Worm (Caenorhabditis elegans) whole organism, young adult: ENCODE results near the gene F58G6.3.

Source experiments
- B0336.3 ChIP-seq: fragments of 200-800 bp; sonication (Bioruptor generic); IDR thresholded peaks from 2 replicates; pipeline ENCODE4 v1.3.6; 2022; ENCODE audit warnings: missing genetic modification characterization, missing compliant biosample characterization
- D2030.7 ChIP-seq: fragments of 200-800 bp; sonication (Bioruptor generic); IDR thresholded peaks from 2 replicates; pipeline ENCODE4 v1.3.6; 2022; ENCODE audit warnings: missing genetic modification reagents, missing genetic modification characterization, missing compliant biosample characterization
- F10E7.11 ChIP-seq: sonication (generic microtip); optimal IDR thresholded peaks from 2 replicates; lab custom pipeline; 2017; ENCODE audit warnings: mild to moderate bottlenecking, missing genetic modification characterization, moderate library complexity, missing compliant biosample characterization
- F23B12.7 ChIP-seq: sonication (generic microtip); optimal IDR thresholded peaks from 2 replicates; lab custom pipeline; 2017; ENCODE audit warnings: missing genetic modification characterization, mild to moderate bottlenecking, missing compliant biosample characterization, antibody characterized with exemption, moderate library complexity; ENCODE audit not compliant: insufficient read depth
- F33H1.4 ChIP-seq: fragments of 200-800 bp; sonication (Bioruptor generic); IDR thresholded peaks from 2 replicates; pipeline ENCODE4 v1.3.6; 2022; ENCODE audit warnings: missing genetic modification reagents, missing genetic modification characterization, missing compliant biosample characterization
- F52B5.7 ChIP-seq: sonication (generic microtip); optimal IDR thresholded peaks from 2 replicates; lab custom pipeline; 2016; ENCODE audit warnings: mild to moderate bottlenecking, missing genetic modification characterization, missing compliant biosample characterization
- T26A5.8 ChIP-seq: sonication (generic microtip); optimal IDR thresholded peaks from 2 replicates; lab custom pipeline; 2016; ENCODE audit warnings: missing genetic modification characterization, missing compliant biosample characterization
- Y53F4B.3 ChIP-seq: fragments of 200-800 bp; sonication (Bioruptor generic); IDR thresholded peaks from 2 replicates; pipeline ENCODE4 v1.3.6; 2022; ENCODE audit warnings: missing genetic modification reagents, missing genetic modification characterization, missing compliant biosample characterization
- Y56A3A.18 ChIP-seq: fragments of 200-800 bp; sonication (Bioruptor generic); IDR thresholded peaks from 2 replicates; pipeline ENCODE4 v1.3.6; 2022; ENCODE audit warnings: missing genetic modification reagents, missing genetic modification characterization, missing compliant biosample characterization
- Y95B8A.8 ChIP-seq: fragments of 200-800 bp; sonication (Bioruptor generic); IDR thresholded peaks from 2 replicates; pipeline ENCODE4 v1.3.6; 2022; ENCODE audit warnings: missing genetic modification reagents, missing genetic modification characterization, missing compliant biosample characterization
- akir-1 ChIP-seq: fragments of 200-800 bp; sonication (Bioruptor generic); optimal IDR thresholded peaks from 2 replicates; lab custom pipeline; 2018; ENCODE audit warnings: mild to moderate bottlenecking, missing genetic modification characterization, moderate library complexity, missing compliant biosample characterization
- aptf-2 ChIP-seq: fragments of 200-800 bp; sonication (Bioruptor generic); conservative IDR thresholded peaks from 2 replicates; pipeline ENCODE4 v1.3.6; 2022; ENCODE audit warnings: missing genetic modification reagents, missing genetic modification characterization, missing compliant biosample characterization
- attf-3 ChIP-seq: fragments of 200-800 bp; sonication (Bioruptor generic); conservative IDR thresholded peaks from 2 replicates; pipeline ENCODE4 v1.3.6; 2022; ENCODE audit warnings: missing genetic modification reagents, missing genetic modification characterization, missing compliant biosample characterization
- cebp-2 ChIP-seq: fragments of 200-800 bp; sonication (Bioruptor generic); IDR thresholded peaks from 2 replicates; pipeline ENCODE4 v1.3.6; 2022; ENCODE audit warnings: missing genetic modification characterization, missing compliant biosample characterization
- ceh-58 ChIP-seq: fragments of 200-800 bp; sonication (Bioruptor generic); IDR thresholded peaks from 2 replicates; pipeline ENCODE4 v1.3.6; 2022; ENCODE audit warnings: missing genetic modification characterization, missing compliant biosample characterization
- ceh-79 ChIP-seq: sonication (generic microtip); optimal IDR thresholded peaks from 2 replicates; lab custom pipeline; 2017; ENCODE audit warnings: mild to moderate bottlenecking, missing genetic modification characterization, missing compliant biosample characterization
- die-1 ChIP-seq: sonication (generic microtip); optimal IDR thresholded peaks from 2 replicates; lab custom pipeline; 2016; ENCODE audit warnings: missing genotype, mild to moderate bottlenecking, missing genetic modification characterization, missing compliant biosample characterization
- egl-44 ChIP-seq: fragments of 200-800 bp; sonication (Bioruptor generic); IDR thresholded peaks from 2 replicates; pipeline ENCODE4 v1.3.6; 2022; ENCODE audit warnings: missing genetic modification reagents, missing genetic modification characterization, missing compliant biosample characterization
- egrh-3 ChIP-seq: fragments of 200-800 bp; sonication (Bioruptor generic); IDR thresholded peaks from 2 replicates; pipeline ENCODE4 v1.3.6; 2022; ENCODE audit warnings: missing genetic modification reagents, missing genetic modification characterization, missing compliant biosample characterization
- ekl-4 ChIP-seq: fragments of 200-800 bp; sonication (Bioruptor generic); IDR thresholded peaks from 2 replicates; pipeline ENCODE4 v1.3.6; 2022; ENCODE audit warnings: missing genetic modification reagents, missing genetic modification characterization, missing compliant biosample characterization
- ets-4 ChIP-seq: fragments of 200-800 bp; sonication (Bioruptor generic); optimal IDR thresholded peaks from 2 replicates; lab custom pipeline; 2018; ENCODE audit warnings: mild to moderate bottlenecking, missing genetic modification characterization, missing compliant biosample characterization
- hlh-12 ChIP-seq: sonication (generic microtip); optimal IDR thresholded peaks from 2 replicates; lab custom pipeline; 2016; ENCODE audit warnings: missing genetic modification characterization, missing compliant biosample characterization
- hmg-1.2 ChIP-seq: fragments of 200-800 bp; sonication (Bioruptor generic); IDR thresholded peaks from 2 replicates; pipeline ENCODE4 v1.3.6; 2022; ENCODE audit warnings: missing genetic modification reagents, missing genetic modification characterization, missing compliant biosample characterization
- lag-1 ChIP-seq: fragments of 200-800 bp; sonication (Bioruptor generic); IDR thresholded peaks from 2 replicates; pipeline ENCODE4 v1.3.6; 2022; ENCODE audit warnings: missing genetic modification reagents, missing genetic modification characterization, missing compliant biosample characterization
- let-526 ChIP-seq: fragments of 200-800 bp; sonication (Bioruptor generic); IDR thresholded peaks from 2 replicates; pipeline ENCODE4 v1.3.6; 2022; ENCODE audit warnings: missing genetic modification reagents, missing genetic modification characterization, missing compliant biosample characterization
- madf-8 ChIP-seq: fragments of 200-800 bp; sonication (Bioruptor generic); conservative IDR thresholded peaks from 2 replicates; pipeline ENCODE4 v1.3.6; 2022; ENCODE audit warnings: missing genetic modification reagents, missing genetic modification characterization, missing compliant biosample characterization
- nhr-179 ChIP-seq: sonication (generic microtip); optimal IDR thresholded peaks from 2 replicates; lab custom pipeline; 2016; ENCODE audit warnings: mild to moderate bottlenecking, missing genetic modification characterization, missing compliant biosample characterization
- pbrm-1 ChIP-seq: fragments of 200-800 bp; sonication (Bioruptor generic); IDR thresholded peaks from 2 replicates; pipeline ENCODE4 v1.3.6; 2022; ENCODE audit warnings: missing genetic modification reagents, missing genetic modification characterization, missing compliant biosample characterization
- rcor-1 ChIP-seq: fragments of 200-800 bp; sonication (Bioruptor generic); IDR thresholded peaks from 2 replicates; pipeline ENCODE4 v1.3.6; 2022; ENCODE audit warnings: missing genetic modification reagents, missing genetic modification characterization, missing compliant biosample characterization
- sea-2 ChIP-seq: fragments of 200-800 bp; sonication (Bioruptor generic); IDR thresholded peaks from 2 replicates; pipeline ENCODE4 v1.3.6; 2022; ENCODE audit warnings: missing genetic modification characterization, missing compliant biosample characterization
- snpc-1.1 ChIP-seq: sonication (generic microtip); optimal IDR thresholded peaks from 2 replicates; lab custom pipeline; 2017; ENCODE audit warnings: missing genetic modification characterization, mild to moderate bottlenecking, missing compliant biosample characterization, antibody characterized with exemption, moderate library complexity, missing genotype, missing genetic modification reagents; ENCODE audit not compliant: insufficient read depth
- tbp1 ChIP-seq: fragments of 200-800 bp; sonication (Bioruptor generic); optimal IDR thresholded peaks from 2 replicates; lab custom pipeline; 2018; ENCODE audit warnings: mild to moderate bottlenecking, missing genetic modification characterization, missing compliant biosample characterization
- tbx-9 ChIP-seq: sonication (generic microtip); optimal IDR thresholded peaks from 2 replicates; lab custom pipeline; 2016; ENCODE audit warnings: borderline replicate concordance, missing genetic modification characterization, inconsistent platforms, missing compliant biosample characterization
- tlf-1 ChIP-seq: fragments of 200-800 bp; sonication (Bioruptor generic); optimal IDR thresholded peaks from 2 replicates; lab custom pipeline; 2018; ENCODE audit warnings: mild to moderate bottlenecking, missing genetic modification characterization, missing compliant biosample characterization
- unc-62 ChIP-seq: fragments of 150-350 bp; optimal IDR thresholded peaks from 2 replicates; lab custom pipeline; 2014; ENCODE audit warnings: missing biosample characterization, missing genetic modification reagents, missing genetic modification characterization
- xnd-1 ChIP-seq: sonication (generic microtip); optimal IDR thresholded peaks from 2 replicates; lab custom pipeline; 2016; ENCODE audit warnings: missing genotype, missing genetic modification reagents, missing genetic modification characterization, missing compliant biosample characterization
- ztf-22 ChIP-seq: fragments of 200-800 bp; sonication (Bioruptor generic); optimal IDR thresholded peaks from 2 replicates; lab custom pipeline; 2018; ENCODE audit warnings: mild to moderate bottlenecking, missing genetic modification characterization, moderate library complexity, missing compliant biosample characterization
- ztf-25 ChIP-seq: fragments of 200-800 bp; sonication (Bioruptor generic); IDR thresholded peaks from 2 replicates; pipeline ENCODE4 v1.3.6; 2022; ENCODE audit warnings: missing genetic modification reagents, missing genetic modification characterization, missing compliant biosample characterization
- ztf-26 ChIP-seq: sonication (generic microtip); optimal IDR thresholded peaks from 2 replicates; lab custom pipeline; 2017; ENCODE audit warnings: missing genetic modification characterization, missing compliant biosample characterization

The F58G6.3 gene

ce11 chrIV:9655556-9655955 lies 2.2 kb downstream of the F58G6.3 start:
- no peak for TF ChIP-seq Y56A3A.18 (GFP tag; lab: Robert Waterston, UW)
- TF ChIP-seq unc-62, result no peak

DNA sequence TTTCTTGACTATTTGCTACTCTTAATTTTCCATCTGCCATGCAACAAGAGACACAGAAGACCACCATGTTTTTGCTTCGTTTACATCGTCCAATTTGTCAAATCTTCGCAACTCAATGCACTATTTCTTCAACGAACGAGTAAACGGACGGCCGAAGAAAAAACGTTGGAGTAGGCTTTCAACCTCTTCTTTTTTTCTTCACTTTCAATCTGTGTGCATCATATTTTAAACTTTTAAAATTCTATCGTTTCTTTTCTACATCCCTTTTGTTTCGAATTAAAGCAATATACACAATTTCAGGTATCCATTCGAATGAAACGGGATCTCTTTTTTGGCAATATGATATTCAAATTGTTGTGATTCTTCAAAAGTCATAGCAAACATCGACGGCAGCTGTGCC lies 4.4 kb downstream of the F58G6.3 start, which contains the start of gene acc-1:
Gene acc-1 (plus strand): TSS at position 301 of the 400 bp plus-strand sequence.
- no peak for TF ChIP-seq ztf-25 (GFP tag; lab: Robert Waterston, UW)
- TF ChIP-seq tbp1, result no peak
- no peak for TF ChIP-seq ztf-26 (tag; lab: Kevin White, UChicago)
- no peak for TF ChIP-seq F23B12.7 (tag; lab: Kevin White, UChicago)
- TF ChIP-seq Y53F4B.3 (GFP tag; lab: Robert Waterston, UW), result no peak
- TF ChIP-seq hmg-1.2 (GFP tag; lab: Robert Waterston, UW), result no peak
- TF ChIP-seq madf-8 (GFP tag; lab: Robert Waterston, UW), result no peak
- TF ChIP-seq cebp-2 (GFP tag; lab: Robert Waterston, UW), result no peak
- TF ChIP-seq snpc-1.1 (tag; lab: Kevin White, UChicago), result no peak
- TF ChIP-seq B0336.3 (GFP tag; lab: Robert Waterston, UW), result no peak
- TF ChIP-seq let-526, result no peak
- TF ChIP-seq pbrm-1 (GFP tag; lab: Robert Waterston, UW), result no peak
- TF ChIP-seq tbx-9, result no peak
- TF ChIP-seq nhr-179 (tag; lab: Kevin White, UChicago), result no peak
- no peak for TF ChIP-seq die-1 (tag; lab: Kevin White, UChicago)
- no peak for TF ChIP-seq F33H1.4 (GFP tag; lab: Robert Waterston, UW)

DNA sequence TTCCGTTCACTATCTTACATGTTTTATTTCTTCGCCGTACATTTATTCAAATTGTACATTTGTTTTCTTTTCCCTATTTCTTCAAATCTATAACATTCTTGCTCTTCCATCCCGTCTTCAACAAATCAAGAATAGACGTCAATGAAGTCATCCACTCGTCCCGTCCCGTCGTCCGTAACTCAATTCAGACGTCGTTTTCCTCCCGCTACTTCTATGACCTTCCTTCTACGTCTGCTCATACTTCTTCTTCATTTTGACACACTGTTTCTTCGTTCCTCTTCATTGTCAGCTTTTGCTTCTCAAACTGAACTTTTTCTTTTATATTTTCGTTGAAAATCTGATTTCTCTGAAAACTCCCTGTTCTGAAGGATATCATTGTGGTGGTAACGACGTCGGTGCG lies 6.7 kb downstream of the F58G6.3 start:
- TF ChIP-seq akir-1 (GFP tag; lab: Kevin White, UChicago) (no peak), attf-3 (GFP tag; lab: Robert Waterston, UW) (no peak), xnd-1 (no peak), ceh-79 (tag; lab: Kevin White, UChicago) (no peak)
- TF ChIP-seq, all 124 proteins: peak for 0

ce11 chrIV:9667084-9667483 lies 13.7 kb downstream of the F58G6.3 start:
- no peak for TF ChIP-seq F10E7.11 (tag; lab: Kevin White, UChicago)
- TF ChIP-seq ceh-58 (GFP tag; lab: Robert Waterston, UW), result no peak
- TF ChIP-seq ztf-22 (GFP tag; lab: Kevin White, UChicago), result no peak
- no peak for TF ChIP-seq T26A5.8
- TF ChIP-seq D2030.7, result no peak
- no peak for TF ChIP-seq Y95B8A.8 (GFP tag; lab: Robert Waterston, UW)
- no peak for TF ChIP-seq ekl-4 (GFP tag; lab: Robert Waterston, UW)
- no peak for TF ChIP-seq F23B12.7 (tag; lab: Kevin White, UChicago)
- TF ChIP-seq egl-44 (GFP tag; lab: Robert Waterston, UW), result no peak
- TF ChIP-seq egrh-3 (GFP tag; lab: Robert Waterston, UW), result no peak
- no peak for TF ChIP-seq lag-1 (GFP tag; lab: Robert Waterston, UW)
- TF ChIP-seq aptf-2 (GFP tag; lab: Robert Waterston, UW), result no peak
- TF ChIP-seq tlf-1 (GFP tag; lab: Kevin White, UChicago), result no peak
- no peak for TF ChIP-seq ztf-26 (tag; lab: Kevin White, UChicago)
- no peak for TF ChIP-seq ets-4 (GFP tag; lab: Kevin White, UChicago)
- no peak for TF ChIP-seq sea-2
- TF ChIP-seq tbp1, result no peak
- no peak for TF ChIP-seq rcor-1 (GFP tag; lab: Robert Waterston, UW)
- TF ChIP-seq hlh-12 (tag; lab: Kevin White, UChicago), result no peak
- no peak for TF ChIP-seq F52B5.7 (tag; lab: Kevin White, UChicago)
